Worm (Caenorhabditis elegans) whole organism, late embryonic: ENCODE measurements around the gene F36A4.4.

ENCODE experiments used
- ceh-31 ChIP-seq: sonication (generic microtip); optimal IDR thresholded peaks from 2 replicates; lab custom pipeline; 2016; ENCODE audit warnings: missing genetic modification characterization, missing compliant biosample characterization
- fkh-10 ChIP-seq: fragments of 150-350 bp; optimal IDR thresholded peaks from 2 replicates; lab custom pipeline; 2014; ENCODE audit warnings: missing biosample characterization, missing genetic modification reagents, missing genetic modification characterization
- fkh-6 ChIP-seq: sonication (generic microtip); optimal IDR thresholded peaks from 2 replicates; lab custom pipeline; 2016; ENCODE audit warnings: missing genetic modification characterization, missing compliant biosample characterization
- hlh-30 ChIP-seq: sonication (generic microtip); optimal IDR thresholded peaks from 2 replicates; lab custom pipeline; 2017; ENCODE audit warnings: antibody characterized with exemption, missing genetic modification characterization, missing compliant biosample characterization; ENCODE audit not compliant: insufficient read depth
- hlh-6 ChIP-seq: sonication (generic microtip); optimal IDR thresholded peaks from 2 replicates; lab custom pipeline; 2016; ENCODE audit warnings: missing genotype, missing genetic modification characterization, missing compliant biosample characterization
- lim-6 ChIP-seq: sonication (generic microtip); optimal IDR thresholded peaks from 2 replicates; lab custom pipeline; 2016; ENCODE audit warnings: missing genetic modification characterization, missing compliant biosample characterization
- madf-2 ChIP-seq: sonication (generic microtip); optimal IDR thresholded peaks from 2 replicates; lab custom pipeline; 2017; ENCODE audit warnings: missing genetic modification characterization, missing compliant biosample characterization
- pha-4 ChIP-seq: fragments of 150-350 bp; optimal IDR thresholded peaks from 2 replicates; lab custom pipeline; 2018; ENCODE audit warnings: missing biosample characterization, missing genetic modification reagents, missing genetic modification characterization
- pqm-1 ChIP-seq: sonication (generic microtip); optimal IDR thresholded peaks from 2 replicates; lab custom pipeline; 2016; ENCODE audit warnings: missing genetic modification characterization, missing compliant biosample characterization
- rnt-1 ChIP-seq: sonication (generic microtip); optimal IDR thresholded peaks from 2 replicates; lab custom pipeline; 2016; ENCODE audit warnings: missing genetic modification characterization, missing compliant biosample characterization
- unc-3 ChIP-seq, 2 experiments: fragments of 200-800 bp in 1 of 2; sonication (Bioruptor generic) in 1 of 2; sonication (generic microtip) in 1 of 2; conservative IDR thresholded peaks in 1 of 2; optimal IDR thresholded peaks in 1 of 2; 2 replicates each; pipeline versions ENCODE4 v1.3.6 to Lab custom; 2016 to 2022; ENCODE audit warnings: missing compliant biosample characterization in 2 of 2, missing genetic modification characterization in 2 of 2, missing genetic modification reagents in 1 of 2

DNA sequence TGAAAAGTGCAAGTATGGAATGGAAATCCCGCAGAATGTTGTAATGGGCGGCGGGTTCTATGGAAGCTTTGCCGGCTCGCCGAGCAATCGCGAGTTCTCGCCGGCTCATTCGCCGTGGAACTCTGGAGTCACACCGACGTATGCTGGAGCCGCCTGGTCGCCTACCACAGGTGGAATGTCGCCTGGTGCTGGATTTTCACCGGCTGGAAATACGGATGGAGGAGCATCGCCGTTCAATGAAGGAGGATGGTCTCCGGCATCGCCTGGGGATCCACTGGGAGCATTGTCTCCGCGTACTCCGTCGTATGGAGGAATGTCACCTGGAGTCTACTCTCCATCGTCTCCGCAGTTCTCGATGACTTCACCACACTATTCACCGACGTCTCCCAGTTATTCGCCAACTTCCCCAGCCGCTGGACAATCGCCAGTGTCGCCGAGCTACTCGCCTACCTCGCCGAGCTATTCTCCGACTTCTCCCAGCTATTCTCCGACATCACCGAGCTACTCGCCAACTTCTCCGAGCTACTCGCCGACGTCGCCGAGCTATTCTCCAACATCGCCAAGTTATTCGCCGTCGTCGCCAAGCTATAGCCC lies 12.3 kb upstream of the F36A4.4 start:
- no peak for TF ChIP-seq hlh-30 (tag; lab: Kevin White, UChicago)
- no peak for TF ChIP-seq pha-4
- TF ChIP-seq pqm-1 (tag; lab: Kevin White, UChicago): no peak
- TF ChIP-seq rnt-1: no peak
- no peak for TF ChIP-seq ceh-31 (tag; lab: Kevin White, UChicago)
- TF ChIP-seq madf-2 (tag; lab: Kevin White, UChicago): no peak
- TF ChIP-seq lim-6 (tag; lab: Kevin White, UChicago): no peak
- TF ChIP-seq unc-3 (GFP tag; conservative IDR thresholded peaks at IDR 0.05; lab: Robert Waterston, UW): no peak
- no peak for TF ChIP-seq unc-3 (tag; optimal IDR thresholded peaks at IDR 0.05; lab: Kevin White, UChicago)
- TF ChIP-seq fkh-6 (tag; lab: Kevin White, UChicago): no peak
- TF ChIP-seq fkh-10 (GFP tag; lab: Kevin White, UChicago): no peak
- TF ChIP-seq hlh-6: no peak
